Worm (Caenorhabditis elegans) whole organism, late embryonic: ENCODE data around the gene clp-9.

Experiments used
- C08G9.2 ChIP-seq: sonication (generic microtip); optimal IDR thresholded peaks from 2 replicates; lab custom pipeline; 2016; ENCODE audit warnings: mild to moderate bottlenecking, missing genetic modification characterization, moderate library complexity, missing compliant biosample characterization
- C38D4.7 ChIP-seq: fragments of 200-800 bp; sonication (Bioruptor generic); optimal IDR thresholded peaks from 2 replicates; lab custom pipeline; 2018; ENCODE audit warnings: mild to moderate bottlenecking, missing genetic modification characterization, moderate library complexity, missing compliant biosample characterization
- F13H6.1 ChIP-seq: sonication (generic microtip); optimal IDR thresholded peaks from 2 replicates; lab custom pipeline; 2016; ENCODE audit warnings: missing genetic modification characterization, missing compliant biosample characterization
- K02D7.2 ChIP-seq: sonication (generic microtip); optimal IDR thresholded peaks from 2 replicates; lab custom pipeline; 2017; ENCODE audit warnings: mild to moderate bottlenecking, missing genetic modification characterization, missing compliant biosample characterization
- T23F11.4 ChIP-seq: fragments of 200-800 bp; sonication (Bioruptor generic); optimal IDR thresholded peaks from 2 replicates; lab custom pipeline; 2018; ENCODE audit warnings: mild to moderate bottlenecking, missing genetic modification characterization, missing compliant biosample characterization
- Y22D7AL.16 ChIP-seq: sonication (generic microtip); optimal IDR thresholded peaks from 2 replicates; lab custom pipeline; 2016; ENCODE audit warnings: missing genetic modification characterization, missing compliant biosample characterization
- ama-1 ChIP-seq: fragments of 150-350 bp; optimal IDR thresholded peaks from 2 replicates; lab custom pipeline; 2014
- ceh-18 ChIP-seq: sonication (generic microtip); optimal IDR thresholded peaks from 2 replicates; lab custom pipeline; 2016; ENCODE audit warnings: missing genetic modification characterization, missing compliant biosample characterization
- ceh-19 ChIP-seq: fragments of 200-800 bp; sonication (Bioruptor generic); optimal IDR thresholded peaks from 2 replicates; lab custom pipeline; 2018; ENCODE audit warnings: mild to moderate bottlenecking, missing genetic modification characterization, missing compliant biosample characterization
- ceh-30 ChIP-seq: fragments of 150-350 bp; optimal IDR thresholded peaks from 2 replicates; lab custom pipeline; 2014; ENCODE audit warnings: missing biosample characterization, missing genetic modification characterization
- ceh-31 ChIP-seq: sonication (generic microtip); optimal IDR thresholded peaks from 2 replicates; lab custom pipeline; 2016; ENCODE audit warnings: missing genetic modification characterization, missing compliant biosample characterization
- ceh-6 ChIP-seq: fragments of 200-800 bp; sonication (Bioruptor generic); optimal IDR thresholded peaks from 2 replicates; lab custom pipeline; 2018; ENCODE audit warnings: mild to moderate bottlenecking, missing genetic modification characterization, missing compliant biosample characterization
- ceh-9 ChIP-seq: sonication (generic microtip); optimal IDR thresholded peaks from 2 replicates; lab custom pipeline; 2016; ENCODE audit warnings: mild to moderate bottlenecking, missing genetic modification characterization, inconsistent platforms, missing compliant biosample characterization
- che-1 ChIP-seq: sonication (generic microtip); optimal IDR thresholded peaks from 2 replicates; lab custom pipeline; 2016; ENCODE audit warnings: mild to moderate bottlenecking, missing genetic modification characterization, missing compliant biosample characterization
- dmd-4 ChIP-seq: sonication (generic microtip); optimal IDR thresholded peaks from 2 replicates; lab custom pipeline; 2016; ENCODE audit warnings: borderline replicate concordance, missing genetic modification characterization, missing compliant biosample characterization
- elt-2 ChIP-seq: sonication (generic microtip); optimal IDR thresholded peaks from 2 replicates; lab custom pipeline; 2016; ENCODE audit warnings: missing genetic modification reagents, missing genetic modification characterization, missing compliant biosample characterization
- fkh-10 ChIP-seq: fragments of 150-350 bp; optimal IDR thresholded peaks from 2 replicates; lab custom pipeline; 2014; ENCODE audit warnings: missing biosample characterization, missing genetic modification reagents, missing genetic modification characterization
- fkh-6 ChIP-seq: sonication (generic microtip); optimal IDR thresholded peaks from 2 replicates; lab custom pipeline; 2016; ENCODE audit warnings: missing genetic modification characterization, missing compliant biosample characterization
- gmeb-2 ChIP-seq: sonication (generic microtip); optimal IDR thresholded peaks from 2 replicates; lab custom pipeline; 2016; ENCODE audit warnings: missing genetic modification characterization, inconsistent platforms, missing compliant biosample characterization
- hlh-13 ChIP-seq: fragments of 200-800 bp; sonication (Bioruptor generic); optimal IDR thresholded peaks from 2 replicates; lab custom pipeline; 2018; ENCODE audit warnings: mild to moderate bottlenecking, missing genetic modification characterization, missing compliant biosample characterization
- hlh-8 ChIP-seq: sonication (generic microtip); optimal IDR thresholded peaks from 2 replicates; lab custom pipeline; 2016; ENCODE audit warnings: missing genotype, missing genetic modification characterization, missing compliant biosample characterization
- lim-6 ChIP-seq: sonication (generic microtip); optimal IDR thresholded peaks from 2 replicates; lab custom pipeline; 2016; ENCODE audit warnings: missing genetic modification characterization, missing compliant biosample characterization
- lin-11 ChIP-seq: fragments of 200-800 bp; sonication (Bioruptor generic); optimal IDR thresholded peaks from 2 replicates; lab custom pipeline; 2018; ENCODE audit warnings: mild to moderate bottlenecking, missing genetic modification characterization, missing compliant biosample characterization
- nfya-1 ChIP-seq: sonication (generic microtip); optimal IDR thresholded peaks from 2 replicates; lab custom pipeline; 2017; ENCODE audit warnings: missing genetic modification characterization, mild to moderate bottlenecking, missing compliant biosample characterization, antibody characterized with exemption, moderate library complexity
- npax-4 ChIP-seq: sonication (generic microtip); optimal IDR thresholded peaks from 2 replicates; lab custom pipeline; 2016; ENCODE audit warnings: missing genetic modification characterization, missing compliant biosample characterization
- pag-3 ChIP-seq: sonication (generic microtip); optimal IDR thresholded peaks from 2 replicates; lab custom pipeline; 2016; ENCODE audit warnings: missing compliant biosample characterization, missing genetic modification characterization, borderline replicate concordance
- pax-1 ChIP-seq: fragments of 150-350 bp; optimal IDR thresholded peaks from 2 replicates; lab custom pipeline; 2014; ENCODE audit warnings: missing biosample characterization, missing genetic modification characterization
- pha-2 ChIP-seq: sonication (generic microtip); optimal IDR thresholded peaks from 2 replicates; lab custom pipeline; 2017; ENCODE audit warnings: mild to moderate bottlenecking, missing genetic modification characterization, missing compliant biosample characterization
- pqm-1 ChIP-seq: sonication (generic microtip); optimal IDR thresholded peaks from 2 replicates; lab custom pipeline; 2016; ENCODE audit warnings: missing genetic modification characterization, missing compliant biosample characterization
- pros-1 ChIP-seq: fragments of 150-350 bp; optimal IDR thresholded peaks from 2 replicates; lab custom pipeline; 2014; ENCODE audit warnings: missing biosample characterization, missing genetic modification reagents, missing genetic modification characterization
- ref-2 ChIP-seq: sonication (generic microtip); optimal IDR thresholded peaks from 2 replicates; lab custom pipeline; 2016; ENCODE audit warnings: missing genetic modification characterization, missing compliant biosample characterization
- sdc-2 ChIP-seq: sonication (generic microtip); optimal IDR thresholded peaks from 2 replicates; lab custom pipeline; 2016; ENCODE audit warnings: missing genotype, missing genetic modification characterization, missing compliant biosample characterization
- sox-4 ChIP-seq: sonication (generic microtip); optimal IDR thresholded peaks from 2 replicates; lab custom pipeline; 2017; ENCODE audit warnings: mild to moderate bottlenecking, missing genetic modification characterization, inconsistent platforms, missing compliant biosample characterization
- syd-9 ChIP-seq: sonication (generic microtip); optimal IDR thresholded peaks from 2 replicates; lab custom pipeline; 2016; ENCODE audit warnings: mild to moderate bottlenecking, missing genetic modification characterization, moderate library complexity, missing compliant biosample characterization
- tbx-2 ChIP-seq: sonication (generic microtip); optimal IDR thresholded peaks from 2 replicates; lab custom pipeline; 2016; ENCODE audit warnings: missing genetic modification characterization, missing compliant biosample characterization
- tbx-7 ChIP-seq: sonication (generic microtip); optimal IDR thresholded peaks from 2 replicates; lab custom pipeline; 2016; ENCODE audit warnings: missing genotype, missing genetic modification characterization, missing compliant biosample characterization
- unc-42 ChIP-seq: sonication (generic microtip); optimal IDR thresholded peaks from 2 replicates; lab custom pipeline; 2016; ENCODE audit warnings: missing genotype, missing genetic modification characterization, missing compliant biosample characterization
- unc-55 ChIP-seq: sonication (generic microtip); optimal IDR thresholded peaks from 2 replicates; lab custom pipeline; 2017; ENCODE audit warnings: missing biosample characterization, missing genetic modification reagents, missing genetic modification characterization
- unc-86 ChIP-seq: sonication (generic microtip); optimal IDR thresholded peaks from 2 replicates; lab custom pipeline; 2016; ENCODE audit warnings: missing genetic modification characterization, missing compliant biosample characterization
- zip-5 ChIP-seq: sonication (generic microtip); optimal IDR thresholded peaks from 2 replicates; lab custom pipeline; 2016; ENCODE audit warnings: missing genetic modification characterization, missing compliant biosample characterization

The clp-9 gene

DNA sequence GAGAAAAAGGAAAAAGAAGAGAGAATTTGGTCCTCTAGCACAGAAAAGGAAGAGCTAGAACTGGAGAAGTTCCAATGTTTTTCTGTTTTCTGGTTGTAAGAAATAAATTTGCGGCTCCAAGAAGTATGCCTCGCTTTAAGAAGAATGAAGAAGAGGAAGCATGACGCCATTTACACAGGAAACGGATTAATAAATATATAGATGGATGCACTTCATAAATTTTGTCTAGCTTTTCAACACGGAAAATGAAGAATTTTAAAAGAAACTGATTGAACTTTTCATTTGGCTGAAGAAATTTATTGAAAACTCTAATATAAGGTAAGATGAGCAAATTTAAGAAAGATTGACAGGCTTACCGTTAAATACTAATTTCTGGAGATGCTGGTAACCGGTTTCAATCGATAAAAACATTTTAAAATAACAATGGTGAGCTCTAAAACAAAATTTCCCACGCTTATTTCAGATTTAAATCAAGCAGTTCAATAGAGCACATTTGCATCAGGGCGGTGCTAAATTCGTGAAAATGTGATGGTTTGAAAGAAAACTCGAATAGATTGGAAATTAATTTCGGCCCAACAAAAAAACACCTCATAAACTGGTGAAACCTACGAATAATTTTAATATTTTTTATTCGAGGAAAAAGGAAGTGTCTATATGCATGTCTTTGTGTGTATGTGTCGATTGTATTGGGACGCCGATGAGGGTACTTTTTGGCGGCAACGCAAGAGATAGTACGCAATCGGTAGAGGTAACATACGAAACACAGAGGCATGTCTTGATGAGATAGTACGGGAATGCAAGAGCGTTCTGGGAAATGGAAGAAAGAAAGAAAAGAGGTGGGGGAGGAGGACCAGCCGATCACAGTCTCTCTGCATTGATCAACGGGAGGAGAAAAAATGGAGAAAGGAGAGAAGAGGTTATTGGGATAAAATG is 29.6 kb downstream of the clp-9 start:
- TF ChIP-seq ceh-30 (tag; lab: Kevin White, UChicago) (no peak), nfya-1 (tag; lab: Kevin White, UChicago) (peak; percentile 23), unc-42 (no peak), hlh-13 (GFP tag; lab: Kevin White, UChicago) (no peak), unc-86 (tag; lab: Kevin White, UChicago) (no peak), C38D4.7 (GFP tag; lab: Kevin White, UChicago) (no peak), pha-2 (peak; percentile 12), ref-2 (tag; lab: Kevin White, UChicago) (peak; percentile 31), pros-1 (peak; percentile 32), tbx-2 (tag; lab: Kevin White, UChicago) (peak; percentile 24), elt-2 (peak; percentile 3), ceh-31 (tag; lab: Kevin White, UChicago) (peak; percentile 21), Y22D7AL.16 (no peak), lin-11 (tag; lab: Kevin White, UChicago) (no peak), C08G9.2 (tag; lab: Kevin White, UChicago) (peak; percentile 1), ceh-18 (peak; percentile 18)

DNA sequence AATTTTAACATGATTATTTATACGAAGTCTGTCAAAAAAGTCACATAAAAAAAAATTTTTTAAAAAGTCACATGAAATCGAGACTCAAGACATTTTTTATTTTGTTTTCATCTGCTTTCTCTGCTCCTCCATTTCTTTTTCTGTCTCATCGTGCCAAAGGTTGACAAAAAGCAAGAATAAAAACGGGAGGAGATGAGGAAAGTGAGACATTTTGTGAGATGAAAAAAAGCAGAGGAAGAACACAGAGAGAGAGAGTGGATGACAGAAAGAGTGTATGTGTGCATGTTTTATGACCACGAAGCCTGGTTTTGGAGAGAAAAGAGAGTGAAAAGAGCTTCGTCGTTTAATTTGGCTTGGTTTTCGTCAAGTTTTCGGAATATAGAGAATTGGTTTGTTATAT is 32.0 kb downstream of the clp-9 start:
- TF ChIP-seq tbx-2 (tag; lab: Kevin White, UChicago) (no peak), sdc-2 (tag; lab: Kevin White, UChicago) (no peak), zip-5 (tag; lab: Kevin White, UChicago) (no peak), tbx-7 (no peak), ceh-9 (no peak), lim-6 (tag; lab: Kevin White, UChicago) (no peak), syd-9 (tag; lab: Kevin White, UChicago) (no peak), dmd-4 (tag; lab: Kevin White, UChicago) (no peak), fkh-10 (GFP tag; lab: Kevin White, UChicago) (no peak), ceh-18 (no peak), pros-1 (no peak), ceh-19 (GFP tag; lab: Kevin White, UChicago) (no peak), unc-42 (no peak)

DNA sequence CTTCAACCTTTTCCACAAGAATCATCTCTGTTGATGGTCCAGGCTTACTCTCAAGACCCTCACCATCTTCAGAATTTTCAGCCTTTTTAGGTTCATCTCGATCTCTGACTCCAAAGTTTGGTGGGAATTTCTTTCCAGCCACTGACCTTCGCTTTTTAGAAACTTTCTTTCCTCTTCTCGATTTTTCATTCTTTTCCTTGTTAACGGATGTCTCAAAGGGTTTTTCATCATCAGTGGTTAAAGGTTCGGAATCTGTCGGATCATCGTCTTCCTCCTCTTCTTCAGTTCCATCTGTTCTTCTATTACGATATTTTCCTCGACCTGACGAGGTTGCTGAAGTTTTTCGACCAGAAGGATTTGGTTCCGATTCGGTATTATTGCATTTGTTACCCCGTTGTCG is 37.2 kb downstream of the clp-9 start:
- TF ChIP-seq pqm-1 (no peak), F13H6.1 (no peak), che-1 (tag; lab: Kevin White, UChicago) (no peak), pag-3 (no peak), ceh-9 (no peak), fkh-6 (tag; lab: Kevin White, UChicago) (no peak), pax-1 (tag; lab: Kevin White, UChicago) (no peak), gmeb-2 (tag; lab: Kevin White, UChicago) (no peak), K02D7.2 (tag; lab: Kevin White, UChicago) (no peak)

DNA sequence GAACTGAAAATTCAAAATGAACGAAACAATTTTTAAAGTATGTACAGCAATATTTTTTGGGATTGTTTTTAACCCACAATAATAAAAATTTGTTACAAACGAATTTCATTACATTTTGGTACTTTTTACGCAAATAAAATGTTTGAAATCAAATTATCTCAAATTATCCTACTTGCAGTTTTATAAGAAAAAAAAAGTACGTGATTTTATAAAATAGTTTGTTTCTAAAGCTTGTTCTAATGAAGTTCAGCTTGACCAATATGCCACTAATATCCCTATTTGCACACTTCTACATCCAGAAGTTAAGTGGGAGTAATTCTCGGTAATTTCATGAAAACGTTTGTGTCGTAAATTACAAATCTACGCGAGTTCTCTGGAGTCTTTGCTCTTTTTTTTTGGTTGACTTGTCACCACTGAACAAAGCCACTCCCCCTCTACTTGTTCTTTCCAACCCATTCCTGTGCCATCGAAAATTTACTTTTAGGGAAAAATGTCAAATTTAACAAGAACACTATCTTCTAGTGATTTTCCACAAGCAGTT is 42.3 kb downstream of the clp-9 start, which contains the start of gene sru-8:
Gene sru-8, plus strand, starts transcription at position 491 of the 541 bp plus-strand sequence.
- TF ChIP-seq ceh-6 (GFP tag; lab: Kevin White, UChicago) (no peak), unc-55 (GFP tag; lab: Kevin White, UChicago) (no peak), hlh-8 (tag; lab: Kevin White, UChicago) (no peak), tbx-2 (tag; lab: Kevin White, UChicago) (no peak), npax-4 (tag; lab: Kevin White, UChicago) (no peak), sox-4 (no peak), unc-86 (tag; lab: Kevin White, UChicago) (no peak), lin-11 (tag; lab: Kevin White, UChicago) (no peak), ceh-30 (tag; lab: Kevin White, UChicago) (no peak), ama-1 (lab: Kevin White, UChicago) (no peak), nfya-1 (tag; lab: Kevin White, UChicago) (no peak), T23F11.4 (GFP tag; lab: Kevin White, UChicago) (no peak)
